Worm (Caenorhabditis elegans) whole organism, late embryonic: ENCODE data around the gene mec-14.

ENCODE experiments used
- C08G9.2 ChIP-seq: sonication (generic microtip); optimal IDR thresholded peaks from 2 replicates; lab custom pipeline; 2016; ENCODE audit warnings: mild to moderate bottlenecking, missing genetic modification characterization, moderate library complexity, missing compliant biosample characterization
- C38D4.7 ChIP-seq: fragments of 200-800 bp; sonication (Bioruptor generic); optimal IDR thresholded peaks from 2 replicates; lab custom pipeline; 2018; ENCODE audit warnings: mild to moderate bottlenecking, missing genetic modification characterization, moderate library complexity, missing compliant biosample characterization
- F13H6.1 ChIP-seq: sonication (generic microtip); optimal IDR thresholded peaks from 2 replicates; lab custom pipeline; 2016; ENCODE audit warnings: missing genetic modification characterization, missing compliant biosample characterization
- K09A11.1 ChIP-seq: sonication (generic microtip); optimal IDR thresholded peaks from 2 replicates; lab custom pipeline; 2017; ENCODE audit warnings: antibody characterized with exemption, mild to moderate bottlenecking, missing genetic modification characterization, missing compliant biosample characterization; ENCODE audit not compliant: insufficient read depth
- ahr-1 ChIP-seq: sonication (generic microtip); optimal IDR thresholded peaks from 2 replicates; lab custom pipeline; 2016; ENCODE audit warnings: missing genetic modification characterization, missing compliant biosample characterization
- ceh-14 ChIP-seq: sonication (generic microtip); optimal IDR thresholded peaks from 2 replicates; lab custom pipeline; 2016; ENCODE audit warnings: missing genotype, missing genetic modification characterization, missing compliant biosample characterization
- ceh-19 ChIP-seq: fragments of 200-800 bp; sonication (Bioruptor generic); optimal IDR thresholded peaks from 2 replicates; lab custom pipeline; 2018; ENCODE audit warnings: mild to moderate bottlenecking, missing genetic modification characterization, missing compliant biosample characterization
- ceh-22 ChIP-seq: sonication (generic microtip); optimal IDR thresholded peaks from 2 replicates; lab custom pipeline; 2017; ENCODE audit warnings: missing biosample characterization, missing genetic modification characterization
- ceh-24 ChIP-seq: sonication (generic microtip); optimal IDR thresholded peaks from 2 replicates; lab custom pipeline; 2016; ENCODE audit warnings: mild to moderate bottlenecking, missing genetic modification characterization, missing compliant biosample characterization
- ceh-30 ChIP-seq: fragments of 150-350 bp; optimal IDR thresholded peaks from 2 replicates; lab custom pipeline; 2014; ENCODE audit warnings: missing biosample characterization, missing genetic modification characterization
- ceh-31 ChIP-seq: sonication (generic microtip); optimal IDR thresholded peaks from 2 replicates; lab custom pipeline; 2016; ENCODE audit warnings: missing genetic modification characterization, missing compliant biosample characterization
- ceh-34 ChIP-seq: sonication (generic microtip); optimal IDR thresholded peaks from 2 replicates; lab custom pipeline; 2016; ENCODE audit warnings: mild to moderate bottlenecking, missing genetic modification characterization, missing compliant biosample characterization
- ceh-45 ChIP-seq: fragments of 200-800 bp; sonication (Bioruptor generic); IDR thresholded peaks from 2 replicates; pipeline ENCODE4 v1.3.6; 2022; ENCODE audit warnings: missing genetic modification reagents, missing genetic modification characterization, missing compliant biosample characterization
- ceh-48 ChIP-seq: sonication (generic microtip); optimal IDR thresholded peaks from 2 replicates; lab custom pipeline; 2016; ENCODE audit warnings: missing genetic modification characterization, inconsistent platforms, missing compliant biosample characterization
- che-1 ChIP-seq: sonication (generic microtip); optimal IDR thresholded peaks from 2 replicates; lab custom pipeline; 2016; ENCODE audit warnings: mild to moderate bottlenecking, missing genetic modification characterization, missing compliant biosample characterization
- dmd-4 ChIP-seq: sonication (generic microtip); optimal IDR thresholded peaks from 2 replicates; lab custom pipeline; 2016; ENCODE audit warnings: borderline replicate concordance, missing genetic modification characterization, missing compliant biosample characterization
- dve-1 ChIP-seq: sonication (generic microtip); optimal IDR thresholded peaks from 2 replicates; lab custom pipeline; 2017; ENCODE audit warnings: antibody characterized with exemption, mild to moderate bottlenecking, missing genetic modification characterization, missing compliant biosample characterization
- elt-4 ChIP-seq: sonication (generic microtip); optimal IDR thresholded peaks from 2 replicates; lab custom pipeline; 2016; ENCODE audit warnings: missing genetic modification characterization, missing compliant biosample characterization
- ets-4 ChIP-seq: sonication (generic microtip); optimal IDR thresholded peaks from 2 replicates; lab custom pipeline; 2016; ENCODE audit warnings: missing genetic modification characterization, missing compliant biosample characterization
- eyg-1 ChIP-seq: sonication (generic microtip); optimal IDR thresholded peaks from 2 replicates; lab custom pipeline; 2016; ENCODE audit warnings: missing genotype, missing genetic modification characterization, missing compliant biosample characterization
- fax-1 ChIP-seq: sonication (generic microtip); optimal IDR thresholded peaks from 2 replicates; lab custom pipeline; 2016; ENCODE audit warnings: missing genotype, missing genetic modification characterization, missing compliant biosample characterization
- gmeb-2 ChIP-seq: sonication (generic microtip); optimal IDR thresholded peaks from 2 replicates; lab custom pipeline; 2016; ENCODE audit warnings: missing genetic modification characterization, inconsistent platforms, missing compliant biosample characterization
- hlh-13 ChIP-seq: fragments of 200-800 bp; sonication (Bioruptor generic); optimal IDR thresholded peaks from 2 replicates; lab custom pipeline; 2018; ENCODE audit warnings: mild to moderate bottlenecking, missing genetic modification characterization, missing compliant biosample characterization
- hlh-15 ChIP-seq: sonication (generic microtip); optimal IDR thresholded peaks from 2 replicates; lab custom pipeline; 2016; ENCODE audit warnings: missing genetic modification characterization, missing compliant biosample characterization
- hlh-30 ChIP-seq: sonication (generic microtip); optimal IDR thresholded peaks from 2 replicates; lab custom pipeline; 2017; ENCODE audit warnings: antibody characterized with exemption, missing genetic modification characterization, missing compliant biosample characterization; ENCODE audit not compliant: insufficient read depth
- hlh-6 ChIP-seq: sonication (generic microtip); optimal IDR thresholded peaks from 2 replicates; lab custom pipeline; 2016; ENCODE audit warnings: missing genotype, missing genetic modification characterization, missing compliant biosample characterization
- lim-6 ChIP-seq: sonication (generic microtip); optimal IDR thresholded peaks from 2 replicates; lab custom pipeline; 2016; ENCODE audit warnings: missing genetic modification characterization, missing compliant biosample characterization
- madf-2 ChIP-seq: sonication (generic microtip); optimal IDR thresholded peaks from 2 replicates; lab custom pipeline; 2017; ENCODE audit warnings: missing genetic modification characterization, missing compliant biosample characterization
- nfya-1 ChIP-seq: sonication (generic microtip); optimal IDR thresholded peaks from 2 replicates; lab custom pipeline; 2017; ENCODE audit warnings: missing genetic modification characterization, mild to moderate bottlenecking, missing compliant biosample characterization, antibody characterized with exemption, moderate library complexity
- nhr-11 ChIP-seq: fragments of 150-350 bp; optimal IDR thresholded peaks from 2 replicates; lab custom pipeline; 2014; ENCODE audit warnings: missing biosample characterization, missing genetic modification characterization
- nhr-232 ChIP-seq: sonication (generic microtip); optimal IDR thresholded peaks from 2 replicates; lab custom pipeline; 2016; ENCODE audit warnings: missing genetic modification characterization, missing compliant biosample characterization
- odd-2 ChIP-seq: sonication (generic microtip); optimal IDR thresholded peaks from 2 replicates; lab custom pipeline; 2017; ENCODE audit warnings: antibody characterized with exemption, mild to moderate bottlenecking, missing genetic modification characterization, missing compliant biosample characterization
- pat-9 ChIP-seq: fragments of 200-800 bp; sonication (Bioruptor generic); optimal IDR thresholded peaks from 2 replicates; lab custom pipeline; 2018; ENCODE audit warnings: mild to moderate bottlenecking, missing genetic modification characterization, moderate library complexity, missing compliant biosample characterization
- pax-1 ChIP-seq: fragments of 150-350 bp; optimal IDR thresholded peaks from 2 replicates; lab custom pipeline; 2014; ENCODE audit warnings: missing biosample characterization, missing genetic modification characterization
- pha-2 ChIP-seq: sonication (generic microtip); optimal IDR thresholded peaks from 2 replicates; lab custom pipeline; 2017; ENCODE audit warnings: mild to moderate bottlenecking, missing genetic modification characterization, missing compliant biosample characterization
- pha-4 ChIP-seq: fragments of 150-350 bp; optimal IDR thresholded peaks from 2 replicates; lab custom pipeline; 2018; ENCODE audit warnings: missing biosample characterization, missing genetic modification reagents, missing genetic modification characterization
- ref-2 ChIP-seq: sonication (generic microtip); optimal IDR thresholded peaks from 2 replicates; lab custom pipeline; 2016; ENCODE audit warnings: missing genetic modification characterization, missing compliant biosample characterization
- sox-2 ChIP-seq: fragments of 200-800 bp; sonication (Bioruptor generic); IDR thresholded peaks from 2 replicates; pipeline ENCODE4 v1.3.6; 2022; ENCODE audit warnings: missing genetic modification reagents, missing genetic modification characterization, missing compliant biosample characterization
- sox-4 ChIP-seq: sonication (generic microtip); optimal IDR thresholded peaks from 2 replicates; lab custom pipeline; 2017; ENCODE audit warnings: mild to moderate bottlenecking, missing genetic modification characterization, inconsistent platforms, missing compliant biosample characterization
- syd-9 ChIP-seq: sonication (generic microtip); optimal IDR thresholded peaks from 2 replicates; lab custom pipeline; 2016; ENCODE audit warnings: mild to moderate bottlenecking, missing genetic modification characterization, moderate library complexity, missing compliant biosample characterization
- tbx-2 ChIP-seq: sonication (generic microtip); optimal IDR thresholded peaks from 2 replicates; lab custom pipeline; 2016; ENCODE audit warnings: missing genetic modification characterization, missing compliant biosample characterization
- tbx-7 ChIP-seq: sonication (generic microtip); optimal IDR thresholded peaks from 2 replicates; lab custom pipeline; 2016; ENCODE audit warnings: missing genotype, missing genetic modification characterization, missing compliant biosample characterization
- ttx-3 ChIP-seq: sonication (generic microtip); optimal IDR thresholded peaks from 2 replicates; lab custom pipeline; 2016; ENCODE audit warnings: missing genetic modification reagents, missing genetic modification characterization, missing compliant biosample characterization
- unc-42 ChIP-seq: sonication (generic microtip); optimal IDR thresholded peaks from 2 replicates; lab custom pipeline; 2016; ENCODE audit warnings: missing genotype, missing genetic modification characterization, missing compliant biosample characterization
- unc-55 ChIP-seq: sonication (generic microtip); optimal IDR thresholded peaks from 2 replicates; lab custom pipeline; 2017; ENCODE audit warnings: missing biosample characterization, missing genetic modification reagents, missing genetic modification characterization
- zip-5 ChIP-seq: sonication (generic microtip); optimal IDR thresholded peaks from 2 replicates; lab custom pipeline; 2016; ENCODE audit warnings: missing genetic modification characterization, missing compliant biosample characterization
- ztf-16 ChIP-seq: sonication (generic microtip); optimal IDR thresholded peaks from 2 replicates; lab custom pipeline; 2017; ENCODE audit warnings: missing genetic modification characterization, missing compliant biosample characterization

mec-14 gene

ce11 chrIII:7197973-7198372, 5.2 kb upstream of the mec-14 start, which contains the start of gene exos-9:
TSS of gene exos-9 (minus strand) at chrIII:7198073.
- TF ChIP-seq che-1 (tag; lab: Kevin White, UChicago) (no peak), madf-2 (no peak), pha-2 (tag; lab: Kevin White, UChicago) (no peak), ceh-14 (no peak), tbx-7 (tag; lab: Kevin White, UChicago) (no peak), ceh-19 (GFP tag; lab: Kevin White, UChicago) (no peak), lim-6 (no peak), dmd-4 (no peak)

ce11 chrIII:7195325-7195724, 2.5 kb upstream of the mec-14 start, which contains the start of gene F37C12.18:
TSS of gene F37C12.18 (minus strand) at chrIII:7195425.
- TF ChIP-seq nhr-232 (tag; lab: Kevin White, UChicago), result no peak
- TF ChIP-seq hlh-6 (tag; lab: Kevin White, UChicago), result no peak
- no peak for TF ChIP-seq ceh-30
- TF ChIP-seq C08G9.2, result no peak
- no peak for TF ChIP-seq ttx-3
- no peak for TF ChIP-seq pha-2 (tag; lab: Kevin White, UChicago)
- no peak for TF ChIP-seq fax-1 (tag; lab: Kevin White, UChicago)
- TF ChIP-seq ceh-19 (GFP tag; lab: Kevin White, UChicago), result no peak
- TF ChIP-seq ztf-16 (tag; lab: Kevin White, UChicago), result no peak
- no peak for TF ChIP-seq ets-4 (tag; lab: Kevin White, UChicago)
- no peak for TF ChIP-seq zip-5 (tag; lab: Kevin White, UChicago)
- TF ChIP-seq, all 69 proteins: peak for 0

ce11 chrIII:7189581-7190128, 3.1 kb downstream of the mec-14 start, which contains the start of gene rps-21:
TSS of gene rps-21 (minus strand) at chrIII:7189631.
- TF ChIP-seq tbx-2 (peak; percentile 69), hlh-6 (tag; lab: Kevin White, UChicago) (no peak), nhr-11 (tag; lab: Kevin White, UChicago) (no peak), C08G9.2 (no peak), nfya-1 (tag; lab: Kevin White, UChicago) (peak; percentile 81), eyg-1 (tag; lab: Kevin White, UChicago) (no peak), ceh-14 (peak; percentile 6), lim-6 (no peak), gmeb-2 (tag; lab: Kevin White, UChicago) (no peak), fax-1 (tag; lab: Kevin White, UChicago) (no peak), ceh-45 (GFP tag; lab: Robert Waterston, UW) (no peak), unc-42 (tag; lab: Kevin White, UChicago) (peak; percentile 88), ceh-34 (tag; lab: Kevin White, UChicago) (peak; percentile 47), sox-4 (no peak), ceh-22 (no peak), pat-9 (tag; lab: Kevin White, UChicago) (no peak), syd-9 (tag; lab: Kevin White, UChicago) (no peak), pha-2 (tag; lab: Kevin White, UChicago) (peak; percentile 20), hlh-13 (GFP tag; lab: Kevin White, UChicago) (no peak), K09A11.1 (no peak), madf-2 (no peak), elt-4 (tag; lab: Kevin White, UChicago) (no peak), pha-4 (tag; lab: Kevin White, UChicago) (no peak), sox-2 (no peak), dve-1 (tag; lab: Kevin White, UChicago) (no peak), unc-55 (peak; percentile 32), ceh-19 (GFP tag; lab: Kevin White, UChicago) (no peak), ahr-1 (tag; lab: Kevin White, UChicago) (no peak), tbx-7 (tag; lab: Kevin White, UChicago) (no peak), odd-2 (no peak), hlh-15 (tag; lab: Kevin White, UChicago) (no peak), ceh-31 (peak; percentile 71), C38D4.7 (GFP tag; lab: Kevin White, UChicago) (no peak), hlh-30 (tag; lab: Kevin White, UChicago) (no peak), ttx-3 (no peak), pax-1 (tag; lab: Kevin White, UChicago) (no peak), F13H6.1 (tag; lab: Kevin White, UChicago) (no peak), ceh-24 (tag; lab: Kevin White, UChicago) (no peak), ztf-16 (tag; lab: Kevin White, UChicago) (no peak), ceh-48 (peak; percentile 19), ceh-30 (no peak), ref-2 (tag; lab: Kevin White, UChicago) (peak; percentile 11)
